Worm (Caenorhabditis elegans) whole organism, L4 larva: ENCODE measurements around the gene ser-7.

Source experiments
- T26A8.4 ChIP-seq: fragments of 200-800 bp; sonication (Bioruptor generic); IDR thresholded peaks from 2 replicates; pipeline ENCODE4 v1.3.6; 2022; ENCODE audit warnings: missing genetic modification characterization, missing compliant biosample characterization
- ceh-28 ChIP-seq: fragments of 150-350 bp; optimal IDR thresholded peaks from 2 replicates; lab custom pipeline; 2014; ENCODE audit warnings: missing biosample characterization, missing genetic modification reagents, missing genetic modification characterization
- ceh-82 ChIP-seq: sonication (generic microtip); optimal IDR thresholded peaks from 2 replicates; lab custom pipeline; 2017; ENCODE audit warnings: missing biosample characterization, missing genetic modification characterization
- nhr-76 ChIP-seq: fragments of 150-350 bp; optimal IDR thresholded peaks from 2 replicates; lab custom pipeline; 2014; ENCODE audit warnings: missing biosample characterization, missing genetic modification characterization
- vab-7 ChIP-seq: fragments of 200-800 bp; sonication (Bioruptor generic); IDR thresholded peaks from 2 replicates; pipeline ENCODE4 v1.3.6; 2022; ENCODE audit warnings: missing genetic modification reagents, missing genetic modification characterization, missing compliant biosample characterization

DNA sequence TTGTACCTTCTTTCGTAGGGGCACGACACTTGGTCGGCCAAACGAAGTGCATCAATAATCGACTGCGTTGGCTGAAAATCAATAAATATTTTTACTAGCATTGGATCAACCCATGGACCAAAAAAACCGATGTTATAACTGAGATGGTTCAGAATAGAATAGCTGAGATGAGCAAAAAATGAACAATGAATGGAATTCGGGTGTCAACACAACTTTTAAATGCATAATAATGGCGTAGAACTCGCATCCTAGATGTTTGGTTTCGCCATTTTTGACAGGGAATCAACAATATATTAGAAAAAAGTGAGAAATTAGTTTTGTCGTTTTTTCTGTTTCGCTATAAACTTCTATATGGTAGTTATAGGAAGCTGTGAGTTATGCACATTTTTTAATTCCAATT, 9.1 kb upstream of the ser-7 start, which contains the start of gene F54G2.1:
- TF ChIP-seq nhr-76 = no peak
- no peak for TF ChIP-seq T26A8.4 (GFP tag; lab: Robert Waterston, UW)
- no peak for TF ChIP-seq ceh-28 (tag; lab: Kevin White, UChicago)
- no peak for TF ChIP-seq vab-7 (GFP tag; lab: Robert Waterston, UW)
- no peak for TF ChIP-seq ceh-82 (tag; lab: Kevin White, UChicago)
